Worm (Caenorhabditis elegans) whole organism, late embryonic: ENCODE data around the gene R07B7.2.

Experiments
- C38D4.7 ChIP-seq: fragments of 200-800 bp; sonication (Bioruptor generic); optimal IDR thresholded peaks from 2 replicates; lab custom pipeline; 2018; ENCODE audit warnings: mild to moderate bottlenecking, missing genetic modification characterization, moderate library complexity, missing compliant biosample characterization
- ama-1 ChIP-seq: fragments of 150-350 bp; optimal IDR thresholded peaks from 2 replicates; lab custom pipeline; 2014
- elt-2 ChIP-seq: sonication (generic microtip); optimal IDR thresholded peaks from 2 replicates; lab custom pipeline; 2016; ENCODE audit warnings: missing genetic modification reagents, missing genetic modification characterization, missing compliant biosample characterization
- elt-4 ChIP-seq: sonication (generic microtip); optimal IDR thresholded peaks from 2 replicates; lab custom pipeline; 2016; ENCODE audit warnings: missing genetic modification characterization, missing compliant biosample characterization
- fax-1 ChIP-seq: sonication (generic microtip); optimal IDR thresholded peaks from 2 replicates; lab custom pipeline; 2016; ENCODE audit warnings: missing genotype, missing genetic modification characterization, missing compliant biosample characterization
- fkh-10 ChIP-seq: fragments of 150-350 bp; optimal IDR thresholded peaks from 2 replicates; lab custom pipeline; 2014; ENCODE audit warnings: missing biosample characterization, missing genetic modification reagents, missing genetic modification characterization
- madf-2 ChIP-seq: sonication (generic microtip); optimal IDR thresholded peaks from 2 replicates; lab custom pipeline; 2017; ENCODE audit warnings: missing genetic modification characterization, missing compliant biosample characterization
- pag-3 ChIP-seq: sonication (generic microtip); optimal IDR thresholded peaks from 2 replicates; lab custom pipeline; 2016; ENCODE audit warnings: missing compliant biosample characterization, missing genetic modification characterization, borderline replicate concordance
- pha-4 ChIP-seq: fragments of 150-350 bp; optimal IDR thresholded peaks from 2 replicates; lab custom pipeline; 2018; ENCODE audit warnings: missing biosample characterization, missing genetic modification reagents, missing genetic modification characterization

- TF ChIP-seq elt-2 (tag; lab: Kevin White, UChicago) (no peak), fax-1 (tag; lab: Kevin White, UChicago) (no peak), pha-4 (no peak), pag-3 (tag; lab: Kevin White, UChicago) (no peak), fkh-10 (GFP tag; lab: Kevin White, UChicago) (no peak), madf-2 (tag; lab: Kevin White, UChicago) (no peak), C38D4.7 (GFP tag; lab: Kevin White, UChicago) (no peak), elt-4 (tag; lab: Kevin White, UChicago) (no peak), ama-1 (no peak)
These were observed 33.9 kb downstream of the R07B7.2 start for ce11 chrV:12025683-12026082.
